Worm (Caenorhabditis elegans): ENCODE measurements around the gene nucb-1.

Gene nucb-1

ce11 chrX:10215429-10215828, 17.9 kb downstream of the nucb-1 start, which contains the start of gene F44A6.4:
TSS of gene F44A6.4 (minus strand) at chrX:10215495.
- peak; percentile 23 for TF ChIP-seq hmg-11 (tag; optimal IDR thresholded peaks at IDR 0.05)
- peak; percentile 45 for TF ChIP-seq nhr-43 (tag; optimal IDR thresholded peaks at IDR 0.05; ENCODE audit: poor library complexity, severe bottlenecking)
- TF ChIP-seq nfya-1 (tag; optimal IDR thresholded peaks at IDR 0.05; ENCODE audit: insufficient read depth), result peak; percentile 6
- TF ChIP-seq pqm-1 (tag; optimal IDR thresholded peaks at IDR 0.05), result no peak
- TF ChIP-seq nhr-25 (tag; optimal IDR thresholded peaks at IDR 0.05), result peak; percentile 5
- peak; percentile 11 for TF ChIP-seq snpc-4 (tag; optimal IDR thresholded peaks at IDR 0.05)
- TF ChIP-seq egl-27 (tag; optimal IDR thresholded peaks at IDR 0.05), result no peak

ce11 chrX:10216344-10216743, 18.8 kb downstream of the nucb-1 start:
- TF ChIP-seq ceh-82 (tag; optimal IDR thresholded peaks at IDR 0.05) (no peak), nhr-11 (tag; optimal IDR thresholded peaks at IDR 0.05) (no peak), nhr-28 (tag; optimal IDR thresholded peaks at IDR 0.05) (peak; percentile 52), egl-27 (tag; optimal IDR thresholded peaks at IDR 0.05) (no peak), hmg-11 (tag; optimal IDR thresholded peaks at IDR 0.05) (no peak), elt-2 (tag; optimal IDR thresholded peaks at IDR 0.05) (peak; percentile 78), nhr-237 (tag; optimal IDR thresholded peaks at IDR 0.05) (no peak), mdl-1 (tag; optimal IDR thresholded peaks at IDR 0.05) (no peak), nhr-12 (tag; optimal IDR thresholded peaks at IDR 0.05) (no peak), nhr-23 (tag; optimal IDR thresholded peaks at IDR 0.05) (no peak), pqm-1 (tag; optimal IDR thresholded peaks at IDR 0.05) (peak; percentile 51), nhr-43 (tag; optimal IDR thresholded peaks at IDR 0.05; ENCODE audit: poor library complexity, severe bottlenecking) (peak; percentile 80)

ce11 chrX:10216857-10217256, 19.4 kb downstream of the nucb-1 start:
- TF ChIP-seq nhr-25 (tag; optimal IDR thresholded peaks at IDR 0.05), result peak; percentile 20
- TF ChIP-seq fos-1 (tag; optimal IDR thresholded peaks at IDR 0.05), result no peak
- peak; percentile 34 for TF ChIP-seq nhr-43 (tag; optimal IDR thresholded peaks at IDR 0.05; ENCODE audit: poor library complexity, severe bottlenecking)

- TF ChIP-seq nhr-23 (tag; optimal IDR thresholded peaks at IDR 0.05) (peak; percentile 14), mdl-1 (tag; optimal IDR thresholded peaks at IDR 0.05) (peak; percentile 18), skn-1 (tag; optimal IDR thresholded peaks at IDR 0.05) (peak; percentile 84), nhr-43 (tag; optimal IDR thresholded peaks at IDR 0.05; ENCODE audit: poor library complexity, severe bottlenecking) (peak; percentile 85), jun-1 (tag; optimal IDR thresholded peaks at IDR 0.05) (peak; percentile 46), elt-3 (tag; optimal IDR thresholded peaks at IDR 0.05) (peak in 1 of 3 experiments; percentile 13), elt-2 (tag; optimal IDR thresholded peaks at IDR 0.05) (peak; percentile 77), zag-1 (tag; optimal IDR thresholded peaks at IDR 0.05) (no peak), nfya-1 (tag; optimal IDR thresholded peaks at IDR 0.05; ENCODE audit: insufficient read depth) (peak; percentile 33), fkh-2 (tag; optimal IDR thresholded peaks at IDR 0.05) (no peak), nhr-25 (tag; optimal IDR thresholded peaks at IDR 0.05) (peak; percentile 70), pqm-1 (tag; optimal IDR thresholded peaks at IDR 0.05) (peak; percentile 16), pha-4 (tag; optimal IDR thresholded peaks at IDR 0.05) (peak; percentile 53), mml-1 (tag; optimal IDR thresholded peaks at IDR 0.05) (no peak)
Observed at ce11 chrX:10218779-10219178, 21.3 kb downstream of the nucb-1 start, which contains the start of gene F44A6.5. TSS of gene F44A6.5 (minus strand) at chrX:10218929.

- TF ChIP-seq skn-1 (tag; optimal IDR thresholded peaks at IDR 0.05), result no peak
- no peak for TF ChIP-seq nhr-67 (tag; optimal IDR thresholded peaks at IDR 0.05)
- no peak for TF ChIP-seq ama-1 (optimal IDR thresholded peaks at IDR 0.05)
- no peak for TF ChIP-seq ceh-28 (tag; optimal IDR thresholded peaks at IDR 0.05)
- TF ChIP-seq nhr-76 (tag; optimal IDR thresholded peaks at IDR 0.05), result no peak
- TF ChIP-seq fkh-10 (GFP tag; optimal IDR thresholded peaks at IDR 0.05), result no peak
- no peak for TF ChIP-seq sea-2 (GFP tag; optimal IDR thresholded peaks at IDR 0.05)
- TF ChIP-seq hmg-11 (tag; optimal IDR thresholded peaks at IDR 0.05), result no peak
- TF ChIP-seq snpc-4 (tag; optimal IDR thresholded peaks at IDR 0.05), result no peak
- no peak for TF ChIP-seq jun-1 (tag; optimal IDR thresholded peaks at IDR 0.05)
Observed at ce11 chrX:10219184-10219705, 21.7 kb downstream of the nucb-1 start.

- TF ChIP-seq ztf-11 (tag; optimal IDR thresholded peaks at IDR 0.05) (no peak), fkh-10 (GFP tag; optimal IDR thresholded peaks at IDR 0.05) (peak; percentile 41), elt-1 (tag; optimal IDR thresholded peaks at IDR 0.05) (no peak), unc-39 (tag; optimal IDR thresholded peaks at IDR 0.05) (no peak), ceh-16 (tag; optimal IDR thresholded peaks at IDR 0.05) (no peak), mdl-1 (tag; optimal IDR thresholded peaks at IDR 0.05) (no peak), snpc-4 (tag; optimal IDR thresholded peaks at IDR 0.05) (no peak)
Observed at ce11 chrX:10225845-10226244, 28.3 kb downstream of the nucb-1 start.
